Worm (Caenorhabditis elegans) whole organism, late embryonic: ENCODE measurements around the gene srd-46.

Experiments used
- C08G9.2 ChIP-seq: sonication (generic microtip); optimal IDR thresholded peaks from 2 replicates; lab custom pipeline; 2016; ENCODE audit warnings: mild to moderate bottlenecking, missing genetic modification characterization, moderate library complexity, missing compliant biosample characterization
- F13H6.1 ChIP-seq: sonication (generic microtip); optimal IDR thresholded peaks from 2 replicates; lab custom pipeline; 2016; ENCODE audit warnings: missing genetic modification characterization, missing compliant biosample characterization
- K09A11.1 ChIP-seq: sonication (generic microtip); optimal IDR thresholded peaks from 2 replicates; lab custom pipeline; 2017; ENCODE audit warnings: antibody characterized with exemption, mild to moderate bottlenecking, missing genetic modification characterization, missing compliant biosample characterization; ENCODE audit not compliant: insufficient read depth
- Y22D7AL.16 ChIP-seq: sonication (generic microtip); optimal IDR thresholded peaks from 2 replicates; lab custom pipeline; 2016; ENCODE audit warnings: missing genetic modification characterization, missing compliant biosample characterization
- ceh-14 ChIP-seq: sonication (generic microtip); optimal IDR thresholded peaks from 2 replicates; lab custom pipeline; 2016; ENCODE audit warnings: missing genotype, missing genetic modification characterization, missing compliant biosample characterization
- ceh-18 ChIP-seq: sonication (generic microtip); optimal IDR thresholded peaks from 2 replicates; lab custom pipeline; 2016; ENCODE audit warnings: missing genetic modification characterization, missing compliant biosample characterization
- ceh-19 ChIP-seq: fragments of 200-800 bp; sonication (Bioruptor generic); optimal IDR thresholded peaks from 2 replicates; lab custom pipeline; 2018; ENCODE audit warnings: mild to moderate bottlenecking, missing genetic modification characterization, missing compliant biosample characterization
- ceh-24 ChIP-seq: sonication (generic microtip); optimal IDR thresholded peaks from 2 replicates; lab custom pipeline; 2016; ENCODE audit warnings: mild to moderate bottlenecking, missing genetic modification characterization, missing compliant biosample characterization
- ceh-30 ChIP-seq: fragments of 150-350 bp; optimal IDR thresholded peaks from 2 replicates; lab custom pipeline; 2014; ENCODE audit warnings: missing biosample characterization, missing genetic modification characterization
- ceh-31 ChIP-seq: sonication (generic microtip); optimal IDR thresholded peaks from 2 replicates; lab custom pipeline; 2016; ENCODE audit warnings: missing genetic modification characterization, missing compliant biosample characterization
- ceh-45 ChIP-seq: fragments of 200-800 bp; sonication (Bioruptor generic); IDR thresholded peaks from 2 replicates; pipeline ENCODE4 v1.3.6; 2022; ENCODE audit warnings: missing genetic modification reagents, missing genetic modification characterization, missing compliant biosample characterization
- ceh-48 ChIP-seq: sonication (generic microtip); optimal IDR thresholded peaks from 2 replicates; lab custom pipeline; 2016; ENCODE audit warnings: missing genetic modification characterization, inconsistent platforms, missing compliant biosample characterization
- che-1 ChIP-seq: sonication (generic microtip); optimal IDR thresholded peaks from 2 replicates; lab custom pipeline; 2016; ENCODE audit warnings: mild to moderate bottlenecking, missing genetic modification characterization, missing compliant biosample characterization
- dmd-4 ChIP-seq: sonication (generic microtip); optimal IDR thresholded peaks from 2 replicates; lab custom pipeline; 2016; ENCODE audit warnings: borderline replicate concordance, missing genetic modification characterization, missing compliant biosample characterization
- dve-1 ChIP-seq: sonication (generic microtip); optimal IDR thresholded peaks from 2 replicates; lab custom pipeline; 2017; ENCODE audit warnings: antibody characterized with exemption, mild to moderate bottlenecking, missing genetic modification characterization, missing compliant biosample characterization
- elt-2 ChIP-seq: sonication (generic microtip); optimal IDR thresholded peaks from 2 replicates; lab custom pipeline; 2016; ENCODE audit warnings: missing genetic modification reagents, missing genetic modification characterization, missing compliant biosample characterization
- ets-4 ChIP-seq: sonication (generic microtip); optimal IDR thresholded peaks from 2 replicates; lab custom pipeline; 2016; ENCODE audit warnings: missing genetic modification characterization, missing compliant biosample characterization
- fkh-6 ChIP-seq: sonication (generic microtip); optimal IDR thresholded peaks from 2 replicates; lab custom pipeline; 2016; ENCODE audit warnings: missing genetic modification characterization, missing compliant biosample characterization
- gmeb-2 ChIP-seq: sonication (generic microtip); optimal IDR thresholded peaks from 2 replicates; lab custom pipeline; 2016; ENCODE audit warnings: missing genetic modification characterization, inconsistent platforms, missing compliant biosample characterization
- hlh-15 ChIP-seq: sonication (generic microtip); optimal IDR thresholded peaks from 2 replicates; lab custom pipeline; 2016; ENCODE audit warnings: missing genetic modification characterization, missing compliant biosample characterization
- hlh-30 ChIP-seq: sonication (generic microtip); optimal IDR thresholded peaks from 2 replicates; lab custom pipeline; 2017; ENCODE audit warnings: antibody characterized with exemption, missing genetic modification characterization, missing compliant biosample characterization; ENCODE audit not compliant: insufficient read depth
- lim-6 ChIP-seq: sonication (generic microtip); optimal IDR thresholded peaks from 2 replicates; lab custom pipeline; 2016; ENCODE audit warnings: missing genetic modification characterization, missing compliant biosample characterization
- lin-11 ChIP-seq: fragments of 200-800 bp; sonication (Bioruptor generic); optimal IDR thresholded peaks from 2 replicates; lab custom pipeline; 2018; ENCODE audit warnings: mild to moderate bottlenecking, missing genetic modification characterization, missing compliant biosample characterization
- madf-2 ChIP-seq: sonication (generic microtip); optimal IDR thresholded peaks from 2 replicates; lab custom pipeline; 2017; ENCODE audit warnings: missing genetic modification characterization, missing compliant biosample characterization
- mec-3 ChIP-seq: sonication (generic microtip); optimal IDR thresholded peaks from 2 replicates; lab custom pipeline; 2016; ENCODE audit warnings: borderline replicate concordance, missing genetic modification characterization, missing compliant biosample characterization
- nfya-1 ChIP-seq: sonication (generic microtip); optimal IDR thresholded peaks from 2 replicates; lab custom pipeline; 2017; ENCODE audit warnings: missing genetic modification characterization, mild to moderate bottlenecking, missing compliant biosample characterization, antibody characterized with exemption, moderate library complexity
- nhr-232 ChIP-seq: sonication (generic microtip); optimal IDR thresholded peaks from 2 replicates; lab custom pipeline; 2016; ENCODE audit warnings: missing genetic modification characterization, missing compliant biosample characterization
- npax-4 ChIP-seq: sonication (generic microtip); optimal IDR thresholded peaks from 2 replicates; lab custom pipeline; 2016; ENCODE audit warnings: missing genetic modification characterization, missing compliant biosample characterization
- odd-2 ChIP-seq: sonication (generic microtip); optimal IDR thresholded peaks from 2 replicates; lab custom pipeline; 2017; ENCODE audit warnings: antibody characterized with exemption, mild to moderate bottlenecking, missing genetic modification characterization, missing compliant biosample characterization
- pag-3 ChIP-seq: sonication (generic microtip); optimal IDR thresholded peaks from 2 replicates; lab custom pipeline; 2016; ENCODE audit warnings: missing compliant biosample characterization, missing genetic modification characterization, borderline replicate concordance
- pha-4 ChIP-seq: fragments of 150-350 bp; optimal IDR thresholded peaks from 2 replicates; lab custom pipeline; 2018; ENCODE audit warnings: missing biosample characterization, missing genetic modification reagents, missing genetic modification characterization
- pros-1 ChIP-seq: fragments of 150-350 bp; optimal IDR thresholded peaks from 2 replicates; lab custom pipeline; 2014; ENCODE audit warnings: missing biosample characterization, missing genetic modification reagents, missing genetic modification characterization
- ref-2 ChIP-seq: sonication (generic microtip); optimal IDR thresholded peaks from 2 replicates; lab custom pipeline; 2016; ENCODE audit warnings: missing genetic modification characterization, missing compliant biosample characterization
- rnt-1 ChIP-seq: sonication (generic microtip); optimal IDR thresholded peaks from 2 replicates; lab custom pipeline; 2016; ENCODE audit warnings: missing genetic modification characterization, missing compliant biosample characterization
- sdc-2 ChIP-seq: sonication (generic microtip); optimal IDR thresholded peaks from 2 replicates; lab custom pipeline; 2016; ENCODE audit warnings: missing genotype, missing genetic modification characterization, missing compliant biosample characterization
- sox-2 ChIP-seq: fragments of 200-800 bp; sonication (Bioruptor generic); IDR thresholded peaks from 2 replicates; pipeline ENCODE4 v1.3.6; 2022; ENCODE audit warnings: missing genetic modification reagents, missing genetic modification characterization, missing compliant biosample characterization
- sox-4 ChIP-seq: sonication (generic microtip); optimal IDR thresholded peaks from 2 replicates; lab custom pipeline; 2017; ENCODE audit warnings: mild to moderate bottlenecking, missing genetic modification characterization, inconsistent platforms, missing compliant biosample characterization
- ttx-3 ChIP-seq: sonication (generic microtip); optimal IDR thresholded peaks from 2 replicates; lab custom pipeline; 2016; ENCODE audit warnings: missing genetic modification reagents, missing genetic modification characterization, missing compliant biosample characterization
- unc-42 ChIP-seq: sonication (generic microtip); optimal IDR thresholded peaks from 2 replicates; lab custom pipeline; 2016; ENCODE audit warnings: missing genotype, missing genetic modification characterization, missing compliant biosample characterization
- ztf-16 ChIP-seq: sonication (generic microtip); optimal IDR thresholded peaks from 2 replicates; lab custom pipeline; 2017; ENCODE audit warnings: missing genetic modification characterization, missing compliant biosample characterization

Gene srd-46

DNA sequence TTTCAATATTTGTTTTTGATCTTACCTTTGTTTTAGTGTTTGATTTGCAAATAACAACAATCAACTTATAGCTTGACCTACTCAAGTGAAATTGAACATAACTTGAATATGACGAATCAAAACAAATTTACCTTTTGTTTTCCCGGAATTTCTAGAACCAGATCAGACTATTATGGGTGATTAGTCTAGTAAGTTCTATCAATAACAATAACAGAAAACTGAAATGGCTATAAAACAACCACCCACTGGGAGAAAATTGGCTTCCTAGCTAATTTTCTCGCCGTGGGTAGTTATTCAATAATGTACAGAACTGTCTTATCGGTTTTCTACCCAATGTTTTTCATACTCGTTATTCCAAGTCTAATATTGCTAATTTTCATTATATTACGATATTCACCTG, 3.2 kb upstream of the srd-46 start, which contains the start of gene srd-45:
Gene srd-45 (plus strand): TSS at position 301 of the 400 bp plus-strand sequence.
- TF ChIP-seq nhr-232 (tag; lab: Kevin White, UChicago) (no peak), madf-2 (tag; lab: Kevin White, UChicago) (no peak), ztf-16 (tag; lab: Kevin White, UChicago) (no peak), rnt-1 (tag; lab: Kevin White, UChicago) (no peak), nfya-1 (tag; lab: Kevin White, UChicago) (no peak), pag-3 (no peak), sox-2 (GFP tag; lab: Robert Waterston, UW) (no peak), dve-1 (tag; lab: Kevin White, UChicago) (no peak), ceh-30 (tag; lab: Kevin White, UChicago) (no peak), lim-6 (tag; lab: Kevin White, UChicago) (no peak), che-1 (tag; lab: Kevin White, UChicago) (no peak), ceh-14 (tag; lab: Kevin White, UChicago) (no peak), K09A11.1 (no peak), ceh-31 (tag; lab: Kevin White, UChicago) (no peak)

DNA sequence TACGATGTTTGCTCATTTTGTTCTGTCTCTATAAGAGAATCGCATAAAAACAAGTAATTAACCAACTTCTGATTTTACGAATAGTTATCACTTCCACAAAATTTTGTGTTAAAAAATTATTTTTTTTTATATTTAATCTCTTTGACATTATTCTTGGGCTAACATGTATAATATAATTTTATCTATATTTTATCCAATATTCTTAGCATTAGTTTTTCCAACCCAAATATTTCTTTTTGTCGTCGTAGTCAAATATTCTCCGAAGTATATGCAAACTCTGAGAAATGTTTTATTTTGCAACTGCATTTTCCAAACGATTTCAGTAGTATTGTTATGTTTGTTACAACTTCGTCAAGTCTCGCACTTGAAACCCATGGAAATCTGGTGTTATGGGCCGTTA, 1.6 kb downstream of the srd-46 start, which contains the start of gene srd-47:
Gene srd-47 (plus strand): TSS at position 164 of the 400 bp plus-strand sequence.
- no peak for TF ChIP-seq ceh-14 (tag; lab: Kevin White, UChicago)
- TF ChIP-seq Y22D7AL.16: no peak
- TF ChIP-seq lin-11 (tag; lab: Kevin White, UChicago): no peak
- no peak for TF ChIP-seq npax-4 (tag; lab: Kevin White, UChicago)
- no peak for TF ChIP-seq ceh-45
- no peak for TF ChIP-seq pag-3
- no peak for TF ChIP-seq pha-4 (tag; lab: Kevin White, UChicago)
- no peak for TF ChIP-seq ceh-18 (tag; lab: Kevin White, UChicago)
- TF ChIP-seq dmd-4 (tag; lab: Kevin White, UChicago): no peak
- TF ChIP-seq ttx-3 (tag; lab: Kevin White, UChicago): no peak
- no peak for TF ChIP-seq lim-6 (tag; lab: Kevin White, UChicago)
- no peak for TF ChIP-seq ceh-30 (tag; lab: Kevin White, UChicago)
- no peak for TF ChIP-seq F13H6.1 (tag; lab: Kevin White, UChicago)

DNA sequence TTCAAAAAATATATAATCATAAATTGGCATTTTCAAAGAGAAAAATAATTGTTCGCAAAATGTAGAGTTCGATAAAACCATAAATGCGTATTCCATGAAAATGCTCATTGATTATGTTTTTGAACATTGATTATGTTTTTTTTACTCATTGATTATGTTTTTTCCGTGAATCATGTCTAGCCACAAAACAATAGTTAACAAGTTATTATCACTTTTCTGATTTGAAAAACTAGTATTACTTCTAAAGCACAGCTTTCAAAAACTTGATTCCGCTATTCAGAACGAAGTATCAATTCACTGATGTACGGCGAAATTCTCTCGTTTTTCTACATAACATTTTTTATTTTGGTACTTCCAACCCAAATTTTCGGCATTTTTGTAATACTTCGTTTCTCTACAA, 3.9 kb downstream of the srd-46 start, which contains the start of gene srd-48:
Gene srd-48 (plus strand): TSS at position 301 of the 400 bp plus-strand sequence.
- TF ChIP-seq ceh-48 (tag; lab: Kevin White, UChicago) (no peak), C08G9.2 (no peak), mec-3 (no peak), ref-2 (tag; lab: Kevin White, UChicago) (no peak), sox-4 (tag; lab: Kevin White, UChicago) (no peak), odd-2 (tag; lab: Kevin White, UChicago) (no peak), hlh-15 (tag; lab: Kevin White, UChicago) (no peak), ceh-45 (no peak), gmeb-2 (no peak), unc-42 (tag; lab: Kevin White, UChicago) (no peak), ets-4 (no peak), sdc-2 (tag; lab: Kevin White, UChicago) (no peak), Y22D7AL.16 (no peak)

DNA sequence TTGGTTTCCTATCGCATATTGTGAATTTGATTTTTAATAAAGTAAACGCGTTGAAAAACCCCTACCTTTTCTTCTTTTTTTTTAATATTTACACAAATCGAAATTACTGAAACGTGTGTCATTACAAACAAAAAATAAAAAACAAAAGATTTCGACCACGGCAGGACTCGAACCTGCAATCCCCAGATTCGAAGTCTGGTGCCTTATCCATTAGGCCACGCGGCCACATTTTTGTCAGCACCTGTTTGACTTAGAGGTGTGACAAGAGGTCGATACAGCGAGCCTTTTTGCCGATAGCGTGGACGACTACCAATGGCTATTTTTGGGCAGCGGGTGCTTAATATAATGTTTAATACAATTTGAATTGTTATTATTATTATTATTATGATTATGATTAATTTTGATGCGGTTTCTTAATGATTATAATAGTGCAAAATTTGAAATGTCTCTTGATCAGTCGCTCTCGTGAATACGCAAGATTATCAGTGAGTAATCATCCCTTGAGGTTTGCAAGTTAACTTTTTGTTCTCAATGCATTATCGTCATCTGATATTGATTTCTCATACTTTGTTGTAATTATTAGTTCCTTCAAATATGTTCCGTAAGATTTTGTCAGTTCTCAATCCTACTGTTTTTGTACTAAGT, 6.1 kb downstream of the srd-46 start, which contains the start of gene srd-44:
Gene srd-44 (plus strand): TSS at position 595 of the 645 bp plus-strand sequence.
- no peak for TF ChIP-seq ceh-19 (GFP tag; lab: Kevin White, UChicago)
- TF ChIP-seq che-1 (tag; lab: Kevin White, UChicago): peak; percentile 42
- TF ChIP-seq hlh-30: no peak
- TF ChIP-seq elt-2: peak; percentile 27
- no peak for TF ChIP-seq ceh-48 (tag; lab: Kevin White, UChicago)
- TF ChIP-seq fkh-6 (tag; lab: Kevin White, UChicago): no peak
- TF ChIP-seq sdc-2 (tag; lab: Kevin White, UChicago): peak; percentile 9
- TF ChIP-seq ttx-3 (tag; lab: Kevin White, UChicago): peak; percentile 23
- no peak for TF ChIP-seq hlh-15 (tag; lab: Kevin White, UChicago)
- TF ChIP-seq ceh-24 (tag; lab: Kevin White, UChicago): no peak
- TF ChIP-seq pros-1 (tag; lab: Kevin White, UChicago): no peak
- TF ChIP-seq, all 69 proteins: peak for 4
